Fruit fly (Drosophila melanogaster) whole organism, embryonic: Measurements from ENCODE around the gene Tsp29Fb.

Experiments used
- ATbp ChIP-seq: fragments of 200-800 bp; sonication (Bioruptor generic); optimal IDR thresholded peaks from 2 replicates; lab custom pipeline; 2017; ENCODE audit warnings: missing biosample characterization, mild to moderate bottlenecking, missing genetic modification characterization, missing genetic modification reagents
- Adf1 ChIP-seq: fragments of 200-800 bp; sonication (Bioruptor generic); IDR thresholded peaks from 2 replicates; pipeline ENCODE4 v1.3.6; 2022; ENCODE audit warnings: missing biosample characterization, missing genetic modification characterization
- Bdp1 ChIP-seq: fragments of 200-800 bp; sonication (Bioruptor generic); optimal IDR thresholded peaks from 3 replicates; lab custom pipeline; 2016; ENCODE audit warnings: missing biosample characterization, missing genetic modification characterization
- Bteb2 ChIP-seq: fragments of 200-800 bp; sonication (Bioruptor generic); optimal IDR thresholded peaks from 2 replicates; lab custom pipeline; 2016; ENCODE audit warnings: missing biosample characterization, missing genetic modification characterization
- CG10274 ChIP-seq: fragments of 200-800 bp; sonication (Bioruptor generic); optimal IDR thresholded peaks from 3 replicates; lab custom pipeline; 2017; ENCODE audit warnings: missing biosample characterization, mild to moderate bottlenecking, missing genetic modification characterization
- CG11456 ChIP-seq: fragments of 200-800 bp; sonication (Bioruptor generic); IDR thresholded peaks from 3 replicates; pipeline ENCODE4 v1.3.6; 2022; ENCODE audit warnings: missing biosample characterization, missing genetic modification characterization
- CG11504 ChIP-seq: fragments of 200-800 bp; sonication (Bioruptor generic); optimal IDR thresholded peaks from 3 replicates; lab custom pipeline; 2019; ENCODE audit warnings: missing biosample characterization, mild to moderate bottlenecking, missing genetic modification characterization, moderate library complexity
- CG12391 ChIP-seq: fragments of 200-800 bp; sonication (Bioruptor generic); optimal IDR thresholded peaks from 3 replicates; lab custom pipeline; 2018; ENCODE audit warnings: missing biosample characterization, mild to moderate bottlenecking, missing genetic modification characterization, moderate library complexity
- CG12769 ChIP-seq: fragments of 200-800 bp; sonication (Bioruptor generic); optimal IDR thresholded peaks from 2 replicates; lab custom pipeline; 2019; ENCODE audit warnings: missing biosample characterization, mild to moderate bottlenecking, missing genetic modification characterization, moderate library complexity
- CG13123 ChIP-seq: fragments of 200-800 bp; sonication (Bioruptor generic); optimal IDR thresholded peaks from 2 replicates; lab custom pipeline; 2016; ENCODE audit warnings: missing biosample characterization, missing genetic modification characterization
- CG13296 ChIP-seq: fragments of 200-800 bp; sonication (Bioruptor generic); optimal IDR thresholded peaks from 3 replicates; lab custom pipeline; 2018; ENCODE audit warnings: missing biosample characterization, mild to moderate bottlenecking, missing genetic modification characterization
- CG18011 ChIP-seq: fragments of 200-800 bp; sonication (Bioruptor generic); optimal IDR thresholded peaks from 2 replicates; lab custom pipeline; 2017; ENCODE audit warnings: missing biosample characterization, missing genetic modification characterization, mild to moderate bottlenecking, moderate library complexity, missing genotype
- CG2199 ChIP-seq: fragments of 200-800 bp; sonication (Bioruptor generic); IDR thresholded peaks from 3 replicates; pipeline ENCODE4 v1.3.6; 2022; ENCODE audit warnings: missing biosample characterization, missing genetic modification characterization
- CG31441 ChIP-seq: fragments of 200-800 bp; sonication (Bioruptor generic); IDR thresholded peaks from 2 replicates; pipeline ENCODE4 v1.3.6; 2022; ENCODE audit warnings: missing biosample characterization, missing genetic modification characterization
- CG32532 ChIP-seq: fragments of 200-800 bp; sonication (Bioruptor generic); IDR thresholded peaks from 2 replicates; pipeline ENCODE4 v1.3.6; 2022; ENCODE audit warnings: missing biosample characterization, missing genetic modification characterization
- CG32767 ChIP-seq: fragments of 200-800 bp; sonication (Bioruptor generic); IDR thresholded peaks from 2 replicates; pipeline ENCODE4 v1.3.6; 2022; ENCODE audit warnings: missing biosample characterization, missing genetic modification characterization
- CG34422 ChIP-seq: fragments of 200-800 bp; sonication (Bioruptor generic); IDR thresholded peaks from 3 replicates; pipeline ENCODE4 v1.3.6; 2022; ENCODE audit warnings: missing biosample characterization, missing genetic modification characterization
- CG3726 ChIP-seq: fragments of 200-800 bp; sonication (Bioruptor generic); IDR thresholded peaks from 3 replicates; pipeline ENCODE4, ENCODE4 v1.3.6; 2022; ENCODE audit warnings: missing biosample characterization, missing genetic modification characterization
- CG3847 ChIP-seq: fragments of 200-800 bp; sonication (Bioruptor generic); IDR thresholded peaks from 2 replicates; pipeline ENCODE4 v1.3.6; 2022; ENCODE audit warnings: missing biosample characterization, missing genetic modification characterization
- CG4360 ChIP-seq: fragments of 200-800 bp; sonication (Bioruptor generic); IDR thresholded peaks from 2 replicates; pipeline ENCODE4 v1.3.6; 2022; ENCODE audit warnings: missing biosample characterization, missing genetic modification characterization
- CG9437 ChIP-seq: fragments of 200-800 bp; sonication (Bioruptor generic); optimal IDR thresholded peaks from 2 replicates; lab custom pipeline; 2018; ENCODE audit warnings: missing biosample characterization, mild to moderate bottlenecking, missing genetic modification characterization
- CG9797 ChIP-seq: fragments of 200-800 bp; sonication (Bioruptor generic); optimal IDR thresholded peaks from 3 replicates; lab custom pipeline; 2018; ENCODE audit warnings: missing biosample characterization, mild to moderate bottlenecking, missing genetic modification characterization
- CG9932 ChIP-seq: fragments of 200-800 bp; sonication (Bioruptor generic); IDR thresholded peaks from 2 replicates; pipeline ENCODE4 v1.3.6; 2022; ENCODE audit warnings: missing biosample characterization, missing genetic modification characterization
- Gug ChIP-seq: fragments of 200-800 bp; sonication (Bioruptor generic); IDR thresholded peaks from 4 replicates; pipeline ENCODE4 v1.3.6; 2022; ENCODE audit warnings: missing biosample characterization, missing genetic modification characterization
- Hey ChIP-seq: fragments of 200-800 bp; sonication (Bioruptor generic); optimal IDR thresholded peaks from 3 replicates; lab custom pipeline; 2018; ENCODE audit warnings: missing biosample characterization, mild to moderate bottlenecking, missing genetic modification characterization
- Mad ChIP-seq: fragments of 200-800 bp; sonication (Bioruptor generic); optimal IDR thresholded peaks from 2 replicates; lab custom pipeline; 2016; ENCODE audit warnings: missing biosample characterization, missing genetic modification characterization
- Med ChIP-seq: fragments of 200-800 bp; sonication (Bioruptor generic); peaks from one replicate; lab custom pipeline; 2016; ENCODE audit warnings: missing biosample characterization, missing genetic modification characterization, mild to moderate bottlenecking, inconsistent platforms, moderate library complexity
- YL-1 ChIP-seq: fragments of 200-800 bp; sonication (Bioruptor generic); optimal IDR thresholded peaks from 3 replicates; lab custom pipeline; 2017; ENCODE audit warnings: missing biosample characterization, mild to moderate bottlenecking, missing genetic modification characterization
- ap ChIP-seq: fragments of 200-800 bp; sonication (Bioruptor generic); IDR thresholded peaks from 2 replicates; pipeline ENCODE4 v1.3.6; 2022; ENCODE audit warnings: missing biosample characterization, missing genetic modification characterization
- ara ChIP-seq: fragments of 200-800 bp; sonication (Bioruptor generic); IDR thresholded peaks from 2 replicates; pipeline ENCODE4 v1.3.6; 2022; ENCODE audit warnings: missing biosample characterization, missing genetic modification characterization
- bbx ChIP-seq: fragments of 200-800 bp; sonication (Bioruptor generic); IDR thresholded peaks from 2 replicates; pipeline ENCODE4 v1.3.6; 2022; ENCODE audit warnings: missing biosample characterization, missing genetic modification characterization; ENCODE audit not compliant: partially characterized antibody
- bcd ChIP-seq: fragments of 200-800 bp; sonication (Bioruptor generic); optimal IDR thresholded peaks from 2 replicates; lab custom pipeline; 2017; ENCODE audit warnings: missing biosample characterization, mild to moderate bottlenecking, missing genetic modification characterization
- chm ChIP-seq: fragments of 200-800 bp; sonication (Bioruptor generic); IDR thresholded peaks from 2 replicates; pipeline ENCODE4 v1.3.6; 2022; ENCODE audit warnings: missing biosample characterization, missing genetic modification characterization
- croc ChIP-seq: fragments of 200-800 bp; sonication (Bioruptor generic); conservative IDR thresholded peaks from 3 replicates; pipeline ENCODE4 v1.3.6; 2022; ENCODE audit warnings: missing biosample characterization, missing genetic modification characterization
- crp ChIP-seq, 2 experiments: fragments of 200-800 bp; sonication (Bioruptor generic); optimal IDR thresholded peaks; 2 replicates in 1 of 2; 3 replicates in 1 of 2; lab custom pipeline; 2017; ENCODE audit warnings: missing biosample characterization in 2 of 2, missing genetic modification characterization in 2 of 2, mild to moderate bottlenecking in 1 of 2, moderate library complexity in 1 of 2
- danr ChIP-seq: fragments of 200-800 bp; sonication (Bioruptor generic); IDR thresholded peaks from 2 replicates; pipeline ENCODE4 v1.3.6; 2022; ENCODE audit warnings: missing biosample characterization, missing genetic modification characterization
- dimm ChIP-seq: fragments of 200-800 bp; sonication (Bioruptor generic); IDR thresholded peaks from 2 replicates; pipeline ENCODE4 v1.3.6; 2022; ENCODE audit warnings: missing biosample characterization, missing genetic modification characterization
- fu2 ChIP-seq: fragments of 200-800 bp; sonication (Bioruptor generic); optimal IDR thresholded peaks from 2 replicates; lab custom pipeline; 2016; ENCODE audit warnings: missing biosample characterization, missing genetic modification characterization
- gce ChIP-seq: fragments of 200-800 bp; sonication (Bioruptor generic); IDR thresholded peaks from 3 replicates; pipeline ENCODE4 v1.3.6; 2022; ENCODE audit warnings: missing biosample characterization, missing genetic modification characterization
- gsb-n ChIP-seq: fragments of 200-800 bp; sonication (Bioruptor generic); optimal IDR thresholded peaks from 3 replicates; lab custom pipeline; 2018; ENCODE audit warnings: missing biosample characterization, mild to moderate bottlenecking, missing genetic modification characterization
- ind ChIP-seq: fragments of 200-800 bp; sonication (Bioruptor generic); optimal IDR thresholded peaks from 3 replicates; lab custom pipeline; 2016; ENCODE audit warnings: missing biosample characterization, missing genetic modification characterization
- maf-S ChIP-seq: fragments of 200-800 bp; sonication (Bioruptor generic); optimal IDR thresholded peaks from 2 replicates; lab custom pipeline; 2016; ENCODE audit warnings: missing biosample characterization, missing genetic modification characterization
- mirr ChIP-seq: fragments of 200-800 bp; sonication (Bioruptor generic); optimal IDR thresholded peaks from 3 replicates; lab custom pipeline; 2018; ENCODE audit warnings: missing biosample characterization, mild to moderate bottlenecking, missing genetic modification characterization
- nerfin-2 ChIP-seq: fragments of 200-800 bp; sonication (Bioruptor generic); IDR thresholded peaks from 2 replicates; pipeline ENCODE4 v1.3.6; 2022; ENCODE audit warnings: missing biosample characterization, missing genetic modification characterization; ENCODE audit not compliant: partially characterized antibody
- pfk ChIP-seq: fragments of 200-800 bp; sonication (Bioruptor generic); optimal IDR thresholded peaks from 2 replicates; lab custom pipeline; 2018; ENCODE audit warnings: missing biosample characterization, mild to moderate bottlenecking, missing genetic modification characterization, moderate library complexity
- row ChIP-seq: fragments of 200-800 bp; sonication (Bioruptor generic); IDR thresholded peaks from 3 replicates; pipeline ENCODE4 v1.3.6; 2022; ENCODE audit warnings: missing biosample characterization, missing genetic modification characterization
- sc ChIP-seq, 3 experiments: fragments of >200 bp in 2 of 3; fragments of 200-800 bp in 1 of 3; sonication (Bioruptor generic) in 1 of 3; optimal IDR thresholded peaks; 2 replicates in 2 of 3; 3 replicates in 1 of 3; lab custom pipeline; 2017; ENCODE audit warnings: mild to moderate bottlenecking in 1 of 3, missing biosample characterization in 1 of 3, missing genetic modification characterization in 1 of 3, missing genetic modification reagents in 1 of 3
- stwl ChIP-seq: fragments of 200-800 bp; sonication (Bioruptor generic); optimal IDR thresholded peaks from 3 replicates; lab custom pipeline; 2018; ENCODE audit warnings: missing biosample characterization, mild to moderate bottlenecking, missing genetic modification characterization, moderate library complexity
- sug ChIP-seq: fragments of 200-800 bp; optimal IDR thresholded peaks from 2 replicates; lab custom pipeline; 2019; ENCODE audit warnings: missing biosample characterization, mild to moderate bottlenecking, missing genetic modification characterization, moderate library complexity
- vvl ChIP-seq: fragments of 200-800 bp; sonication (Bioruptor generic); IDR thresholded peaks from 2 replicates; pipeline ENCODE4 v1.3.6; 2022; ENCODE audit warnings: missing biosample characterization, missing genetic modification characterization
- wor ChIP-seq: fragments of 200-800 bp; sonication (Bioruptor generic); IDR thresholded peaks from 2 replicates; pipeline ENCODE4 v1.3.6; 2022; ENCODE audit warnings: missing biosample characterization, missing genetic modification characterization
- z ChIP-seq: fragments of 200-800 bp; sonication (Bioruptor generic); IDR thresholded peaks from 3 replicates; pipeline ENCODE4 v1.3.6; 2022; ENCODE audit warnings: missing biosample characterization, missing genetic modification characterization

Tsp29Fb gene

DNA sequence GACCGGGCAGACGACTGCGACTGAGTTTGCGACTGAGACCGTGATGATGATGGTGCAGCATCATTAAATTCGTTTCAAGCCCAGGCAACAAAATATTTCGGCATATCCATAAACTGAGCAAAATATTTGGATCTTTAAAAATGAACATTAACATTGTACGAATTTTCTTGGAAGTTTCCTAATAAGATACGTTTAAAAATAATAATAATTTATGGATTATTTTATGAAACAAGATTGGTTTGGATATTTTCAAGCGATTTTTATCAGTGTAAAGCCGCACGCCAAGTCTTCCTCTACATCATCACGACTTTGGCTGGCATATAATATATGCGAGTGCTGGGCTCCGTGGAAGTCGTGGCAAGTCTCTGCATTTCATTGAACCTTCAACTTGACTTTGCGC is 16.9 kb upstream of the Tsp29Fb start (continued):
- TF ChIP-seq CG18011 (GFP tag; lab: Kevin White, UChicago) (no peak), CG9437 (GFP tag; lab: Kevin White, UChicago) (no peak), CG32532 (GFP tag; lab: Robert Waterston, UW) (no peak), Bdp1 (GFP tag; lab: Kevin White, UChicago) (no peak), danr (GFP tag; lab: Robert Waterston, UW) (no peak), stwl (no peak), wor (GFP tag; lab: Robert Waterston, UW) (no peak), Hey (tag; lab: Kevin White, UChicago) (no peak), z (no peak), ara (no peak), ind (no peak), Mad (GFP tag; lab: Kevin White, UChicago) (no peak), CG4360 (no peak), CG3847 (no peak), vvl (GFP tag; lab: Robert Waterston, UW) (0 out of 2 replicates have a peak, but pooled peaks have one; percentile 37), chm (GFP tag; lab: Robert Waterston, UW) (no peak), crp (GFP tag; optimal IDR thresholded peaks at IDR 0.05; lab: Kevin White, UChicago) (no peak), mirr (no peak), maf-S (no peak), CG13123 (GFP tag; lab: Kevin White, UChicago) (no peak), CG9797 (GFP tag; lab: Kevin White, UChicago) (no peak), CG3726 (GFP tag; lab: Robert Waterston, UW) (no peak), ATbp (GFP tag; lab: Kevin White, UChicago) (peak; percentile 13), sug (tag; lab: Kevin White, UChicago) (no peak), CG12391 (tag; lab: Kevin White, UChicago) (peak; percentile 32), CG11504 (tag; lab: Kevin White, UChicago) (no peak), CG10274 (GFP tag; lab: Kevin White, UChicago) (no peak), CG32767 (GFP tag; lab: Robert Waterston, UW) (no peak), Adf1 (GFP tag; lab: Robert Waterston, UW) (no peak), bcd (GFP tag; lab: Kevin White, UChicago) (no peak), gsb-n (peak; percentile 6), nerfin-2 (GFP tag; lab: Robert Waterston, UW) (no peak), CG34422 (GFP tag; lab: Robert Waterston, UW) (no peak), gce (no peak), fu2 (GFP tag; lab: Kevin White, UChicago) (no peak), Bteb2 (GFP tag; lab: Kevin White, UChicago) (no peak), pfk (GFP tag; lab: Kevin White, UChicago) (no peak), CG9932 (GFP tag; lab: Robert Waterston, UW) (no peak), row (GFP tag; lab: Robert Waterston, UW) (0 out of 3 replicates have a peak, but pooled peaks have one; percentile 35), Gug (GFP tag; lab: Robert Waterston, UW) (no peak), CG12769 (no peak), bbx (GFP tag; lab: Robert Waterston, UW) (no peak), CG11456 (GFP tag; lab: Robert Waterston, UW) (no peak), CG31441 (GFP tag; lab: Robert Waterston, UW) (peak; percentile 52; the same call in 1 of the 2 replicates), CG2199 (GFP tag; lab: Robert Waterston, UW) (no peak), ap (no peak), croc (GFP tag; lab: Robert Waterston, UW) (no peak), CG13296 (GFP tag; lab: Kevin White, UChicago) (no peak), dimm (GFP tag; lab: Robert Waterston, UW) (no peak), sc (optimal IDR thresholded peaks at IDR 0.05; lab: Kevin White, UChicago) (no peak), sc (GFP tag; optimal IDR thresholded peaks at IDR 0.05; lab: Kevin White, UChicago) (no peak), YL-1 (GFP tag; lab: Kevin White, UChicago) (no peak), Med (GFP tag; lab: Kevin White, UChicago) (no peak)
